Fruit fly (Drosophila melanogaster): ENCODE results near the gene Octbeta1R.

Octbeta1R gene

DNA sequence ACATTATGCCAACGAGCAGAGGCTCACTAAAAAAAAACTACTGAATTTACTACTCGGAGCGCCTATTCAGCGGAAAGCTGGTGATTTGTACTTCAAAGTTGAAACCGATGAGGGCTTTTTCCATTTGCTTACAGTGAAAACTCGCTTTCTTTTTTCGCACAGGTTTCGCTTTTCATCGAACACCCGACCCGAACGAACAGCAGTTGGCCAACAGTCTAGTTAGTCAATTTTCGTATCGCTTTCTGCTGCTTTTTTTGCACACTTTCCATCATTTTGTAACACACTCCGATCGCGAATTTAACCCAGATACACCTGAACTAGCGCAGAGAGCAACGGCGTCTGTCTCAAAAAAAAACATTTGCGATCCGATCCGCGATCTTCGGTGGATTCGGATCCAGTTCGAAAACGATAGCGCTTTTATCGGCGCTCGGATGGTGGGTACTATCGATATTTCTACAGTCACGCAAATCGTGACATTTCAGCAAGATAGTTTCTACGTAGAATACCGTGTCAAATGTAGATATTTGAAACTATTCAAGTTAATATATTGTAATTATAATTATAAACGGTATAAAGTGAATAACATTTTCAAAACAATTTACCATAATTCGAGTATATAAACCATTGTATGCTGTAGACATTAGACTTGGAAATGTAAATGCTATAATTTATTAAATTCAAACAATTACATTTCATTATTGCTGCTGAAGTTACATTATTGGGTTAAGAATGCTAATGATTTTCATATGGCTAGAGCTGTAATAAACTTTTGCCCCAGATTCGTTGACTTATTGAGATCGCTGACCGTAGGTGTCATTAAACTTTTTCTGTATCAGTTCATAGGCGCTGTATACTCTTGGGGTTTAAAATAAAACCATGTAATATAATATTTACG lies 31.5 kb downstream of the Octbeta1R start, which contains the start of gene CG5346 (continued):
- TF ChIP-seq CG5953 (GFP tag; IDR thresholded peaks at IDR 0.05): no peak
- TF ChIP-seq her (GFP tag; optimal IDR thresholded peaks at IDR 0.05): no peak
- TF ChIP-seq grau (tag; optimal IDR thresholded peaks at IDR 0.05): peak; percentile 22
- TF ChIP-seq CG6791 (GFP tag; IDR thresholded peaks at IDR 0.05; ENCODE audit: partially characterized antibody): peak; percentile 83
- no peak for TF ChIP-seq Atf-2 (GFP tag; optimal IDR thresholded peaks at IDR 0.05)
- TF ChIP-seq CG7372 (GFP tag; IDR thresholded peaks at IDR 0.05): no peak
- no peak for TF ChIP-seq Hmx (GFP tag; optimal IDR thresholded peaks at IDR 0.05)
- TF ChIP-seq CG15011 (GFP tag; optimal IDR thresholded peaks at IDR 0.05): no peak
- no peak for TF ChIP-seq CG18764 (GFP tag; optimal IDR thresholded peaks at IDR 0.05)
- no peak for TF ChIP-seq tll (GFP tag; optimal IDR thresholded peaks at IDR 0.05)
- TF ChIP-seq CG10979 (tag; optimal IDR thresholded peaks at IDR 0.05): no peak
- no peak for TF ChIP-seq Meics (GFP tag; optimal IDR thresholded peaks at IDR 0.05)
- TF ChIP-seq CG7271 (tag; optimal IDR thresholded peaks at IDR 0.05): no peak
- no peak for TF ChIP-seq vfl (GFP tag; optimal IDR thresholded peaks at IDR 0.05)
- no peak for TF ChIP-seq toy (GFP tag; IDR thresholded peaks at IDR 0.05)
- no peak for TF ChIP-seq CG10209 (GFP tag; optimal IDR thresholded peaks at IDR 0.05)
- no peak for TF ChIP-seq CG30403 (GFP tag; optimal IDR thresholded peaks at IDR 0.05)
- TF ChIP-seq pzg (GFP tag; optimal IDR thresholded peaks at IDR 0.05): peak; percentile 53
- no peak for TF ChIP-seq Mes4 (GFP tag; optimal IDR thresholded peaks at IDR 0.05)
- TF ChIP-seq row (GFP tag; IDR thresholded peaks at IDR 0.05): peak; percentile 34; the same call in 2 of the 3 replicates
- no peak for TF ChIP-seq run (tag; optimal IDR thresholded peaks at IDR 0.05)
- peak; percentile 78 for TF ChIP-seq inv (GFP tag; IDR thresholded peaks at IDR 0.05; ENCODE audit: partially characterized antibody)
- no peak for TF ChIP-seq CG32767 (GFP tag; IDR thresholded peaks at IDR 0.05)
- TF ChIP-seq Dfd (GFP tag; optimal IDR thresholded peaks at IDR 0.05): no peak
- 0 out of 2 replicates have a peak, but pooled peaks have one; percentile 37 for TF ChIP-seq CG31441 (GFP tag; IDR thresholded peaks at IDR 0.05)
- peak; percentile 6 for TF ChIP-seq lilli (GFP tag; optimal IDR thresholded peaks at IDR 0.05)
- peak; percentile 59; the same call in 1 of the 3 replicates for TF ChIP-seq CG2199 (GFP tag; IDR thresholded peaks at IDR 0.05)
- no peak for TF ChIP-seq zfh1 (GFP tag; IDR thresholded peaks at IDR 0.05)
- TF ChIP-seq twi (tag; optimal IDR thresholded peaks at IDR 0.05): no peak
- TF ChIP-seq dmrt99B (tag; optimal IDR thresholded peaks at IDR 0.05): no peak
- TF ChIP-seq CG10366 (GFP tag; IDR thresholded peaks at IDR 0.05): no peak
- no peak for TF ChIP-seq CG9817 (tag; optimal IDR thresholded peaks at IDR 0.05)
- TF ChIP-seq gro (GFP tag; optimal IDR thresholded peaks at IDR 0.05): peak; percentile 28
- TF ChIP-seq bbx (GFP tag; IDR thresholded peaks at IDR 0.05; ENCODE audit: partially characterized antibody): peak; percentile 91
- TF ChIP-seq hbn (GFP tag; IDR thresholded peaks at IDR 0.05; ENCODE audit: partially characterized antibody): peak; percentile 84
- TF ChIP-seq GATAe (GFP tag; conservative IDR thresholded peaks at IDR 0.05): no peak
- TF ChIP-seq sug (tag; optimal IDR thresholded peaks at IDR 0.05): no peak
- TF ChIP-seq gsb-n (tag; optimal IDR thresholded peaks at IDR 0.05): no peak
- TF ChIP-seq CG7357 (GFP tag; IDR thresholded peaks at IDR 0.05): no peak
- TF ChIP-seq Poxn (GFP tag; IDR thresholded peaks at IDR 0.05): no peak
- no peak for TF ChIP-seq CG1024 (GFP tag; IDR thresholded peaks at IDR 0.05)
- TF ChIP-seq jigr1 (GFP tag; IDR thresholded peaks at IDR 0.05): no peak
- TF ChIP-seq BEAF-32 (GFP tag; optimal IDR thresholded peaks at IDR 0.05): peak; percentile 82
- TF ChIP-seq hb (GFP tag; IDR thresholded peaks at IDR 0.05; ENCODE audit: partially characterized antibody): peak; percentile 84
- TF ChIP-seq trh (GFP tag; optimal IDR thresholded peaks at IDR 0.05): no peak
- TF ChIP-seq CG6683 (GFP tag; optimal IDR thresholded peaks at IDR 0.05): no peak
- TF ChIP-seq CG16863 (GFP tag; optimal IDR thresholded peaks at IDR 0.05): no peak
- no peak for TF ChIP-seq pros (GFP tag; optimal IDR thresholded peaks at IDR 0.05)
- TF ChIP-seq unc-4 (GFP tag; IDR thresholded peaks at IDR 0.05; ENCODE audit: partially characterized antibody): peak; percentile 73
